Fruit fly (Drosophila melanogaster) whole organism, adult: ENCODE results near the gene CG13033.

Experiments
- CG11617 ChIP-seq: fragments of 200-800 bp; sonication (Bioruptor generic); optimal IDR thresholded peaks from 2 replicates; lab custom pipeline; 2017; ENCODE audit warnings: mild to moderate bottlenecking, missing biosample characterization, missing genetic modification reagents, missing genetic modification characterization
- CG14711 ChIP-seq: fragments of 200-800 bp; sonication (Bioruptor generic); optimal IDR thresholded peaks from 2 replicates; lab custom pipeline; 2018; ENCODE audit warnings: missing biosample characterization, mild to moderate bottlenecking, missing genetic modification characterization, moderate library complexity
- CG1620 ChIP-seq: fragments of 200-800 bp; sonication (Bioruptor generic); optimal IDR thresholded peaks from 2 replicates; lab custom pipeline; 2016; ENCODE audit warnings: missing biosample characterization, missing genetic modification characterization
- CG33017 ChIP-seq: fragments of 200-800 bp; sonication (Bioruptor generic); optimal IDR thresholded peaks from 2 replicates; lab custom pipeline; 2018; ENCODE audit warnings: missing biosample characterization, mild to moderate bottlenecking, missing genetic modification characterization, moderate library complexity
- CG5204 ChIP-seq: fragments of 200-800 bp; sonication (Bioruptor generic); optimal IDR thresholded peaks from 2 replicates; lab custom pipeline; 2016; ENCODE audit warnings: missing biosample characterization, missing genetic modification characterization
- CG7045 ChIP-seq: fragments of 200-800 bp; sonication (Bioruptor generic); optimal IDR thresholded peaks from 2 replicates; lab custom pipeline; 2017; ENCODE audit warnings: missing biosample characterization, mild to moderate bottlenecking, missing genetic modification characterization
- CG7101 ChIP-seq: fragments of 200-800 bp; sonication (Bioruptor generic); optimal IDR thresholded peaks from 2 replicates; lab custom pipeline; 2018; ENCODE audit warnings: missing biosample characterization, mild to moderate bottlenecking, missing genetic modification characterization, moderate library complexity
- Crg-1 ChIP-seq: fragments of 200-800 bp; sonication (Bioruptor generic); optimal IDR thresholded peaks from 2 replicates; lab custom pipeline; 2016; ENCODE audit warnings: missing biosample characterization, missing genetic modification characterization
- Hr96 ChIP-seq: fragments of 200-800 bp; sonication (Bioruptor generic); optimal IDR thresholded peaks from 2 replicates; lab custom pipeline; 2016; ENCODE audit warnings: missing biosample characterization, missing genetic modification characterization
- kay ChIP-seq: fragments of 200-800 bp; sonication (Bioruptor generic); peaks from one replicate; lab custom pipeline; 2016; ENCODE audit warnings: missing biosample characterization, missing genetic modification characterization, borderline replicate concordance
- tj ChIP-seq: fragments of 200-800 bp; sonication (Bioruptor generic); optimal IDR thresholded peaks from 3 replicates; lab custom pipeline; 2017; ENCODE audit warnings: missing biosample characterization, mild to moderate bottlenecking, missing genetic modification characterization, moderate library complexity

DNA sequence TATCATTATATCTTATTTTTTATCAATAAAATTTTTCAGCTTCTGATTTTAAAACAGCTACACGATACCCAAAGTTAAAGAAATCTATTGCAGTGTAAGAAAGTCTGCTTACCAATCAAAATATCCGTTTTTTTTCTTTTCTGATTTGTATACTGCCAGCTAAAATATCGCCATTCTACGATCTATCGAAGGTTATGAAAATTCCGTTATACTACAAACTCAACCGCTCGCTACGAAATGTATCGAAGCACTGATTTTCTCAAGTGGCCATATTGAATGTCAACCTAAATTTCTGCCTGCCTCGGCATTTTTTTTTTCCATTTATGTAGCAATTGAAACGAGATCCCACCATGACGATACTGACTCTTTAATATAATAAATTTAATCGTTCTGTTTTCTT is 34.6 kb upstream of the CG13033 start, which contains the start of gene nxf2:
- TF ChIP-seq Crg-1 (GFP tag; lab: Kevin White, UChicago) (no peak), kay (no peak), tj (GFP tag; lab: Kevin White, UChicago) (peak; percentile 98), CG5204 (no peak), CG7101 (tag; lab: Kevin White, UChicago) (no peak), CG11617 (GFP tag; lab: Kevin White, UChicago) (no peak), CG14711 (tag; lab: Kevin White, UChicago) (no peak), CG1620 (no peak), CG7045 (GFP tag; lab: Kevin White, UChicago) (no peak), CG33017 (tag; lab: Kevin White, UChicago) (no peak), Hr96 (GFP tag; lab: Kevin White, UChicago) (no peak)
